Comparison of ENCODE assay signal across 7 worm cellular contexts in genomic region chrV:9724021-9724671, ce11.
TF ChIP-seq lines count a peak whose summit lies in the region.

Gene slcr-46.3, minus strand, starts transcription at chrV:9724106.

TF ChIP-seq in whole organism, L1 larva, 84 proteins besides CTCF, POLR2A, EP300 and RAD21 (continues in another document):
- TF ChIP-seq aha-1 (tag; optimal IDR thresholded peaks at IDR 0.05; lab: Kevin White, UChicago) (no peak), nhr-19 (GFP tag; conservative IDR thresholded peaks at IDR 0.05; lab: Robert Waterston, UW) (no peak), ztf-11 (tag; optimal IDR thresholded peaks at IDR 0.05; lab: Kevin White, UChicago) (no peak), pax-3 (tag; optimal IDR thresholded peaks at IDR 0.05; lab: Kevin White, UChicago) (no peak), unc-98 (GFP tag; IDR thresholded peaks at IDR 0.05; lab: Robert Waterston, UW) (no peak), C16A3.4 (tag; optimal IDR thresholded peaks at IDR 0.05; lab: Kevin White, UChicago) (peak; percentile 13), lin-15B (tag; optimal IDR thresholded peaks at IDR 0.05; lab: Kevin White, UChicago) (no peak), ztf-4 (tag; optimal IDR thresholded peaks at IDR 0.05; lab: Kevin White, UChicago) (no peak), nhr-90 (tag; optimal IDR thresholded peaks at IDR 0.05; lab: Kevin White, UChicago; ENCODE audit: poor library complexity) (no peak), nhr-84 (tag; optimal IDR thresholded peaks at IDR 0.05; lab: Kevin White, UChicago) (no peak), sox-4 (tag; optimal IDR thresholded peaks at IDR 0.05; lab: Kevin White, UChicago) (no peak), egl-27 (tag; optimal IDR thresholded peaks at IDR 0.05; lab: Kevin White, UChicago) (no peak), blmp-1 (tag; optimal IDR thresholded peaks at IDR 0.05; lab: Kevin White, UChicago) (peak; percentile 25), F16B12.6 (tag; optimal IDR thresholded peaks at IDR 0.05; lab: Kevin White, UChicago) (no peak)

TF ChIP-seq in whole organism, L2 larva, 48 proteins besides CTCF, POLR2A, EP300 and RAD21:
- TF ChIP-seq ztf-11 (tag; optimal IDR thresholded peaks at IDR 0.05; lab: Kevin White, UChicago): no peak
- no peak for TF ChIP-seq mdl-1 (tag; optimal IDR thresholded peaks at IDR 0.05; lab: Kevin White, UChicago)
- TF ChIP-seq lin-13 (GFP tag; optimal IDR thresholded peaks at IDR 0.05; lab: Kevin White, UChicago): no peak
- peak; percentile 8 for TF ChIP-seq nhr-129 (tag; optimal IDR thresholded peaks at IDR 0.05; lab: Kevin White, UChicago)
- no peak for TF ChIP-seq Y55F3AM.14 (GFP tag; optimal IDR thresholded peaks at IDR 0.05; lab: Kevin White, UChicago)
- no peak for TF ChIP-seq aly-2 (tag; optimal IDR thresholded peaks at IDR 0.05; lab: Kevin White, UChicago)
- no peak for TF ChIP-seq ztf-4 (tag; optimal IDR thresholded peaks at IDR 0.05; lab: Kevin White, UChicago)
- TF ChIP-seq nhr-11 (tag; optimal IDR thresholded peaks at IDR 0.05; lab: Kevin White, UChicago): no peak
- no peak for TF ChIP-seq ceh-16 (tag; optimal IDR thresholded peaks at IDR 0.05; lab: Kevin White, UChicago)
- TF ChIP-seq snpc-4 (tag; optimal IDR thresholded peaks at IDR 0.05; lab: Kevin White, UChicago): no peak
- TF ChIP-seq egl-27 (tag; optimal IDR thresholded peaks at IDR 0.05; lab: Kevin White, UChicago): no peak
- peak; percentile 30 for TF ChIP-seq C34F6.9 (tag; optimal IDR thresholded peaks at IDR 0.05; lab: Kevin White, UChicago)
- TF ChIP-seq elt-3 (tag; optimal IDR thresholded peaks at IDR 0.05; lab: Kevin White, UChicago): no peak
- TF ChIP-seq nhr-21 (tag; optimal IDR thresholded peaks at IDR 0.05; lab: Kevin White, UChicago): no peak

TF ChIP-seq in whole organism, L3 larva, 47 proteins besides CTCF, POLR2A, EP300 and RAD21:
- TF ChIP-seq sea-2 (GFP tag; optimal IDR thresholded peaks at IDR 0.05; lab: Kevin White, UChicago) (no peak), pha-4 (tag; optimal IDR thresholded peaks at IDR 0.05; lab: Kevin White, UChicago) (peak; percentile 89)

TF ChIP-seq in whole organism, L4 larva, 104 proteins besides CTCF, POLR2A, EP300 and RAD21:
- peak; percentile 7 for TF ChIP-seq hlh-11 (tag; optimal IDR thresholded peaks at IDR 0.05; lab: Kevin White, UChicago)
- no peak for TF ChIP-seq F44E2.7 (GFP tag; IDR thresholded peaks at IDR 0.05; lab: Robert Waterston, UW)
- no peak for TF ChIP-seq skn-1 (tag; optimal IDR thresholded peaks at IDR 0.05; lab: Kevin White, UChicago)
- no peak for TF ChIP-seq cey-2 (tag; optimal IDR thresholded peaks at IDR 0.05; lab: Kevin White, UChicago; ENCODE audit: borderline replicate concordance, insufficient read depth)
- peak; percentile 23 for TF ChIP-seq dve-1 (tag; optimal IDR thresholded peaks at IDR 0.05; lab: Kevin White, UChicago; ENCODE audit: insufficient read depth)
- TF ChIP-seq mdl-1 (tag; optimal IDR thresholded peaks at IDR 0.05; lab: Kevin White, UChicago): peak in 1 of 2 experiments; percentile 51
- TF ChIP-seq ceh-82 (tag; optimal IDR thresholded peaks at IDR 0.05; lab: Kevin White, UChicago): no peak
- TF ChIP-seq hlh-30 (tag; optimal IDR thresholded peaks at IDR 0.05; lab: Kevin White, UChicago; ENCODE audit: insufficient read depth): peak; percentile 38
- TF ChIP-seq daf-16 (GFP tag; optimal IDR thresholded peaks at IDR 0.05; lab: Kevin White, UChicago): no peak
- peak; percentile 18 for TF ChIP-seq daf-16 (tag; optimal IDR thresholded peaks at IDR 0.05; lab: Kevin White, UChicago)

TF ChIP-seq in whole organism, late embryonic, 69 proteins besides CTCF, POLR2A, EP300 and RAD21:
- TF ChIP-seq pax-1 (tag; optimal IDR thresholded peaks at IDR 0.05; lab: Kevin White, UChicago) (peak; percentile 77), dve-1 (tag; optimal IDR thresholded peaks at IDR 0.05; lab: Kevin White, UChicago) (no peak), ceh-34 (tag; optimal IDR thresholded peaks at IDR 0.05; lab: Kevin White, UChicago) (peak; percentile 50), hlh-8 (tag; optimal IDR thresholded peaks at IDR 0.05; lab: Kevin White, UChicago) (no peak), tbx-2 (tag; optimal IDR thresholded peaks at IDR 0.05; lab: Kevin White, UChicago) (peak; percentile 12), npax-4 (tag; optimal IDR thresholded peaks at IDR 0.05; lab: Kevin White, UChicago) (no peak), C08G9.2 (tag; optimal IDR thresholded peaks at IDR 0.05; lab: Kevin White, UChicago) (no peak), ref-2 (tag; optimal IDR thresholded peaks at IDR 0.05; lab: Kevin White, UChicago) (peak; percentile 36), odd-2 (tag; optimal IDR thresholded peaks at IDR 0.05; lab: Kevin White, UChicago) (no peak), nfya-1 (tag; optimal IDR thresholded peaks at IDR 0.05; lab: Kevin White, UChicago) (peak; percentile 13), hlh-30 (tag; optimal IDR thresholded peaks at IDR 0.05; lab: Kevin White, UChicago; ENCODE audit: insufficient read depth) (peak; percentile 27)

TF ChIP-seq in whole organism, mixed stage, embryonic, 35 proteins besides CTCF, POLR2A, EP300 and RAD21:
- TF ChIP-seq pha-4 (tag; optimal IDR thresholded peaks at IDR 0.05; lab: Kevin White, UChicago): peak; percentile 43
- TF ChIP-seq unc-62 (GFP tag; optimal IDR thresholded peaks at IDR 0.05; lab: Kevin White, UChicago): peak; percentile 10
- peak; percentile 34 for TF ChIP-seq M03D4.4 (tag; optimal IDR thresholded peaks at IDR 0.05; lab: Kevin White, UChicago)
- no peak for TF ChIP-seq drap-1 (GFP tag; optimal IDR thresholded peaks at IDR 0.05; lab: Kevin White, UChicago)
- no peak for TF ChIP-seq nhr-12 (tag; optimal IDR thresholded peaks at IDR 0.05; lab: Kevin White, UChicago)
- peak; percentile 17 for TF ChIP-seq mep-1 (tag; optimal IDR thresholded peaks at IDR 0.05; lab: Kevin White, UChicago)
- TF ChIP-seq nhr-2 (tag; optimal IDR thresholded peaks at IDR 0.05; lab: Kevin White, UChicago): peak; percentile 64
- TF ChIP-seq zip-8 (tag; optimal IDR thresholded peaks at IDR 0.05; lab: Kevin White, UChicago): peak; percentile 84
- TF ChIP-seq mab-5 (tag; optimal IDR thresholded peaks at IDR 0.05; lab: Kevin White, UChicago): peak; percentile 6
- no peak for TF ChIP-seq cnd-1 (tag; optimal IDR thresholded peaks at IDR 0.05; lab: Kevin White, UChicago)
- TF ChIP-seq flh-1 (GFP tag; optimal IDR thresholded peaks at IDR 0.05; lab: Kevin White, UChicago): no peak
- no peak for TF ChIP-seq elt-1 (tag; optimal IDR thresholded peaks at IDR 0.05; lab: Kevin White, UChicago; ENCODE audit: borderline replicate concordance, insufficient read depth)
- TF ChIP-seq lin-32 (GFP tag; optimal IDR thresholded peaks at IDR 0.05; lab: Kevin White, UChicago): no peak
- TF ChIP-seq sptf-1 (tag; optimal IDR thresholded peaks at IDR 0.05; lab: Kevin White, UChicago): no peak
- TF ChIP-seq hlh-1 (tag; optimal IDR thresholded peaks at IDR 0.05; lab: Kevin White, UChicago): no peak
- TF ChIP-seq sem-2 (GFP tag; optimal IDR thresholded peaks at IDR 0.05; lab: Kevin White, UChicago): no peak
- peak; percentile 32 for TF ChIP-seq ham-2 (GFP tag; optimal IDR thresholded peaks at IDR 0.05; lab: Kevin White, UChicago)

TF ChIP-seq in whole organism, young adult, 124 proteins besides CTCF, POLR2A, EP300 and RAD21:
- TF ChIP-seq aptf-2 (GFP tag; conservative IDR thresholded peaks at IDR 0.05; lab: Robert Waterston, UW) (no peak), nfyb-1 (GFP tag; IDR thresholded peaks at IDR 0.05; lab: Robert Waterston, UW) (no peak), ztf-6 (GFP tag; IDR thresholded peaks at IDR 0.05; lab: Robert Waterston, UW) (no peak), hmg-1.2 (GFP tag; IDR thresholded peaks at IDR 0.05; lab: Robert Waterston, UW) (peak; percentile 33; the same call in 1 of the 2 replicates), attf-3 (GFP tag; conservative IDR thresholded peaks at IDR 0.05; lab: Robert Waterston, UW) (no peak), ztf-25 (GFP tag; IDR thresholded peaks at IDR 0.05; lab: Robert Waterston, UW) (no peak)
